Worm (Caenorhabditis elegans) whole organism, L4 larva: ENCODE results near the gene vab-3.

Experiments
- D1046.2 ChIP-seq: fragments of 200-800 bp; sonication (Bioruptor generic); IDR thresholded peaks from 2 replicates; pipeline ENCODE4 v1.3.6; 2022; ENCODE audit warnings: missing genetic modification characterization, missing compliant biosample characterization
- F10B5.3 ChIP-seq: sonication (generic microtip); optimal IDR thresholded peaks from 2 replicates; lab custom pipeline; 2016; ENCODE audit warnings: mild to moderate bottlenecking, missing genetic modification characterization, missing compliant biosample characterization
- T20F7.1 ChIP-seq: fragments of 200-800 bp; sonication (Bioruptor generic); optimal IDR thresholded peaks from 2 replicates; lab custom pipeline; 2018; ENCODE audit warnings: mild to moderate bottlenecking, missing genetic modification characterization, missing compliant biosample characterization
- T26A8.4 ChIP-seq: fragments of 200-800 bp; sonication (Bioruptor generic); IDR thresholded peaks from 2 replicates; pipeline ENCODE4 v1.3.6; 2022; ENCODE audit warnings: missing genetic modification characterization, missing compliant biosample characterization
- Y105C5A.15 ChIP-seq: fragments of 200-800 bp; sonication (Bioruptor generic); IDR thresholded peaks from 2 replicates; pipeline ENCODE4 v1.3.6; 2022; ENCODE audit warnings: missing genetic modification characterization, missing compliant biosample characterization
- Y48G9A.11 ChIP-seq: fragments of 200-800 bp; sonication (Bioruptor generic); IDR thresholded peaks from 2 replicates; pipeline ENCODE4 v1.3.6; 2022; ENCODE audit warnings: missing genetic modification reagents, missing genetic modification characterization, missing compliant biosample characterization
- Y75B8A.6 ChIP-seq: fragments of 200-800 bp; sonication (Bioruptor generic); IDR thresholded peaks from 2 replicates; pipeline ENCODE4 v1.3.6; 2022; ENCODE audit warnings: missing genetic modification reagents, missing genetic modification characterization, missing compliant biosample characterization
- ZK546.5 ChIP-seq, 2 experiments: sonication (generic microtip); optimal IDR thresholded peaks; 2 replicates each; lab custom pipeline; 2017; ENCODE audit warnings: missing biosample characterization in 2 of 2, missing genetic modification characterization in 2 of 2
- aha-1 ChIP-seq: fragments of 150-350 bp; peaks from one replicate; lab custom pipeline; 2014; ENCODE audit warnings: missing biosample characterization, missing genetic modification characterization
- aly-2 ChIP-seq: sonication (generic microtip); optimal IDR thresholded peaks from 2 replicates; lab custom pipeline; 2018; ENCODE audit warnings: missing biosample characterization, missing genetic modification characterization
- arid-1 ChIP-seq: fragments of 200-800 bp; sonication (Bioruptor generic); conservative IDR thresholded peaks from 2 replicates; pipeline ENCODE4 v1.3.6; 2022; ENCODE audit warnings: missing genetic modification reagents, missing genetic modification characterization, missing compliant biosample characterization
- attf-4 ChIP-seq: sonication (generic microtip); optimal IDR thresholded peaks from 3 replicates; lab custom pipeline; 2017; ENCODE audit warnings: missing biosample characterization, missing genetic modification characterization
- cey-2 ChIP-seq: sonication (generic microtip); optimal IDR thresholded peaks from 3 replicates; lab custom pipeline; 2017; ENCODE audit warnings: missing genetic modification characterization, mild to moderate bottlenecking, missing compliant biosample characterization, antibody characterized with exemption, borderline replicate concordance; ENCODE audit not compliant: insufficient read depth
- ctbp-1 ChIP-seq: fragments of 200-800 bp; sonication (Bioruptor generic); IDR thresholded peaks from 2 replicates; pipeline ENCODE4 v1.3.6; 2022; ENCODE audit warnings: missing genetic modification reagents, missing genetic modification characterization, missing compliant biosample characterization
- daf-16 ChIP-seq, 3 experiments: sonication (generic microtip); optimal IDR thresholded peaks; 2 replicates each; lab custom pipeline; 2016 to 2017; ENCODE audit warnings: missing genetic modification characterization in 3 of 3, missing genetic modification reagents in 3 of 3, mild to moderate bottlenecking in 2 of 3, missing compliant biosample characterization in 2 of 3, missing biosample characterization in 1 of 3, moderate library complexity in 1 of 3
- daf-19 ChIP-seq: fragments of 200-800 bp; sonication (Bioruptor generic); conservative IDR thresholded peaks from 2 replicates; pipeline ENCODE4 v1.3.6; 2022; ENCODE audit warnings: missing genetic modification characterization, missing compliant biosample characterization
- dmd-6 ChIP-seq: fragments of 200-800 bp; sonication (Bioruptor generic); IDR thresholded peaks from 2 replicates; pipeline ENCODE4 v1.3.6; 2022; ENCODE audit warnings: missing genetic modification reagents, missing genetic modification characterization, missing compliant biosample characterization
- dpl-1 ChIP-seq: fragments of 150-350 bp; optimal IDR thresholded peaks from 2 replicates; lab custom pipeline; 2014; ENCODE audit warnings: missing biosample characterization, missing genetic modification reagents, missing genetic modification characterization
- duxl-1 ChIP-seq: sonication (generic microtip); optimal IDR thresholded peaks from 2 replicates; lab custom pipeline; 2016; ENCODE audit warnings: mild to moderate bottlenecking, missing genetic modification characterization, moderate library complexity, missing compliant biosample characterization; ENCODE audit not compliant: poor library complexity
- dve-1 ChIP-seq: sonication (generic microtip); optimal IDR thresholded peaks from 2 replicates; lab custom pipeline; 2017; ENCODE audit warnings: antibody characterized with exemption, mild to moderate bottlenecking, missing genetic modification characterization, missing compliant biosample characterization; ENCODE audit not compliant: insufficient read depth
- egl-43 ChIP-seq: fragments of 200-800 bp; sonication (Bioruptor generic); IDR thresholded peaks from 2 replicates; pipeline ENCODE4 v1.3.6; 2022; ENCODE audit warnings: missing genetic modification reagents, missing genetic modification characterization, missing compliant biosample characterization
- fkh-10 ChIP-seq: fragments of 150-350 bp; optimal IDR thresholded peaks from 2 replicates; lab custom pipeline; 2014; ENCODE audit warnings: missing biosample characterization, missing genetic modification reagents, missing genetic modification characterization
- fos-1 ChIP-seq: fragments of 150-350 bp; optimal IDR thresholded peaks from 2 replicates; lab custom pipeline; 2014; ENCODE audit warnings: missing biosample characterization, missing genetic modification characterization
- hif-1 ChIP-seq, 2 experiments: sonication (generic microtip); optimal IDR thresholded peaks; 2 replicates each; lab custom pipeline; 2016 to 2017; ENCODE audit warnings: missing compliant biosample characterization in 2 of 2, missing genetic modification characterization in 2 of 2, missing genetic modification reagents in 2 of 2, missing genotype in 2 of 2, mild to moderate bottlenecking in 1 of 2
- hlh-11 ChIP-seq: fragments of 200-800 bp; sonication (Bioruptor generic); optimal IDR thresholded peaks from 2 replicates; lab custom pipeline; 2018; ENCODE audit warnings: mild to moderate bottlenecking, missing genetic modification characterization, missing compliant biosample characterization
- lim-7 ChIP-seq: fragments of 200-800 bp; sonication (Bioruptor generic); IDR thresholded peaks from 2 replicates; pipeline ENCODE4 v1.3.6; 2022; ENCODE audit warnings: missing genetic modification characterization, missing compliant biosample characterization
- lin-38 ChIP-seq: fragments of 200-800 bp; sonication (Bioruptor generic); IDR thresholded peaks from 2 replicates; pipeline ENCODE4 v1.3.6; 2022; ENCODE audit warnings: missing genetic modification reagents, missing genetic modification characterization, missing compliant biosample characterization
- lin-39 ChIP-seq: fragments of 150-350 bp; optimal IDR thresholded peaks from 2 replicates; lab custom pipeline; 2014; ENCODE audit warnings: missing biosample characterization, missing genetic modification reagents, missing genetic modification characterization
- lir-3 ChIP-seq: sonication (generic microtip); optimal IDR thresholded peaks from 2 replicates; lab custom pipeline; 2016; ENCODE audit warnings: mild to moderate bottlenecking, missing genetic modification characterization, missing compliant biosample characterization
- madf-5 ChIP-seq, 2 experiments: fragments of 200-800 bp; sonication (Bioruptor generic); IDR thresholded peaks; 2 replicates each; pipeline ENCODE4 v1.3.6; 2022; ENCODE audit warnings: missing compliant biosample characterization in 2 of 2, missing genetic modification characterization in 2 of 2
- mdl-1 ChIP-seq, 2 experiments: fragments of 150-350 bp in 1 of 2; sonication (generic microtip) in 1 of 2; optimal IDR thresholded peaks; 2 replicates each; lab custom pipeline; 2014 to 2017; ENCODE audit warnings: missing biosample characterization in 2 of 2, missing genetic modification characterization in 2 of 2
- mxl-2 ChIP-seq: fragments of 200-800 bp; sonication (Bioruptor generic); conservative IDR thresholded peaks from 2 replicates; pipeline ENCODE4 v1.3.6; 2022; ENCODE audit warnings: missing genetic modification reagents, missing genetic modification characterization, missing compliant biosample characterization
- mxl-3 ChIP-seq: fragments of 200-800 bp; sonication (Bioruptor generic); optimal IDR thresholded peaks from 2 replicates; lab custom pipeline; 2018; ENCODE audit warnings: mild to moderate bottlenecking, missing genetic modification characterization, missing compliant biosample characterization
- nhr-11 ChIP-seq: fragments of 150-350 bp; optimal IDR thresholded peaks from 2 replicates; lab custom pipeline; 2014; ENCODE audit warnings: missing biosample characterization, missing genetic modification characterization
- nhr-28 ChIP-seq: fragments of 150-350 bp; optimal IDR thresholded peaks from 2 replicates; lab custom pipeline; 2014; ENCODE audit warnings: missing biosample characterization, missing genetic modification characterization
- nhr-41 ChIP-seq: fragments of 200-800 bp; sonication (Bioruptor generic); IDR thresholded peaks from 2 replicates; pipeline ENCODE4 v1.3.6; 2022; ENCODE audit warnings: missing genetic modification reagents, missing genetic modification characterization, missing compliant biosample characterization
- nhr-42 ChIP-seq: fragments of 200-800 bp; sonication (Bioruptor generic); IDR thresholded peaks from 2 replicates; pipeline ENCODE4 v1.3.6; 2022; ENCODE audit warnings: missing genetic modification characterization, missing compliant biosample characterization
- pqm-1 ChIP-seq: sonication (generic microtip); optimal IDR thresholded peaks from 2 replicates; lab custom pipeline; 2017; ENCODE audit warnings: missing biosample characterization, missing genetic modification characterization
- rbr-2 ChIP-seq: sonication (generic microtip); optimal IDR thresholded peaks from 2 replicates; lab custom pipeline; 2016; ENCODE audit warnings: missing genotype, missing genetic modification characterization, missing compliant biosample characterization
- saeg-2 ChIP-seq: fragments of 200-800 bp; sonication (Bioruptor generic); IDR thresholded peaks from 2 replicates; pipeline ENCODE4 v1.3.6; 2022; ENCODE audit warnings: missing genetic modification reagents, missing genetic modification characterization, missing compliant biosample characterization
- sdz-12 ChIP-seq: fragments of 200-800 bp; sonication (Bioruptor generic); optimal IDR thresholded peaks from 2 replicates; lab custom pipeline; 2018; ENCODE audit warnings: mild to moderate bottlenecking, missing genetic modification characterization, missing compliant biosample characterization
- skn-1 ChIP-seq: fragments of 150-350 bp; optimal IDR thresholded peaks from 2 replicates; lab custom pipeline; 2014; ENCODE audit warnings: missing biosample characterization, missing genetic modification characterization
- spr-1 ChIP-seq: sonication (generic microtip); optimal IDR thresholded peaks from 2 replicates; lab custom pipeline; 2016; ENCODE audit warnings: mild to moderate bottlenecking, missing genetic modification characterization, missing compliant biosample characterization
- tra-1 ChIP-seq: fragments of 200-800 bp; sonication (Bioruptor generic); IDR thresholded peaks from 2 replicates; pipeline ENCODE4 v1.3.6; 2022; ENCODE audit warnings: missing genetic modification reagents, missing genetic modification characterization, missing compliant biosample characterization
- unc-130 ChIP-seq: sonication (generic microtip); optimal IDR thresholded peaks from 2 replicates; lab custom pipeline; 2016; ENCODE audit warnings: missing genetic modification reagents, missing genetic modification characterization, missing compliant biosample characterization
- unc-39 ChIP-seq: sonication (generic microtip); optimal IDR thresholded peaks from 2 replicates; lab custom pipeline; 2017; ENCODE audit warnings: missing biosample characterization, missing genetic modification characterization
- unc-62 ChIP-seq, 3 experiments: fragments of 150-350 bp in 1 of 3; sonication (generic microtip); optimal IDR thresholded peaks in 2 of 3; peaks in 1 of 3; 1 replicate in 1 of 3; 2 replicates in 2 of 3; lab custom pipeline; 2014 to 2017; ENCODE audit warnings: missing biosample characterization in 3 of 3, missing genetic modification characterization in 3 of 3, missing genetic modification reagents in 3 of 3, missing genotype in 1 of 3
- zfp-2 ChIP-seq: sonication (generic microtip); optimal IDR thresholded peaks from 2 replicates; lab custom pipeline; 2016; ENCODE audit warnings: mild to moderate bottlenecking, missing genetic modification characterization, missing compliant biosample characterization
- zip-11 ChIP-seq: fragments of 200-800 bp; sonication (Bioruptor generic); IDR thresholded peaks from 2 replicates; pipeline ENCODE4 v1.3.6; 2022; ENCODE audit warnings: missing genetic modification characterization, missing compliant biosample characterization
- zip-2 ChIP-seq: fragments of 150-350 bp; optimal IDR thresholded peaks from 2 replicates; lab custom pipeline; 2014; ENCODE audit warnings: missing biosample characterization, missing genetic modification characterization
- ztf-11 ChIP-seq: fragments of 150-350 bp; optimal IDR thresholded peaks from 2 replicates; lab custom pipeline; 2014; ENCODE audit warnings: missing biosample characterization, missing genetic modification characterization

The vab-3 gene

ce11 chrX:10524483-10524948, 24.8 kb downstream of the vab-3 start, which contains the start of the genes mboa-7 and git-1 (continued):
- no peak for TF ChIP-seq Y75B8A.6 (GFP tag; lab: Robert Waterston, UW)
- peak in 1 of 2 experiments; percentile 20 for TF ChIP-seq hif-1 (tag; optimal IDR thresholded peaks at IDR 0.05; lab: Kevin White, UChicago)
- TF ChIP-seq T26A8.4 (GFP tag; lab: Robert Waterston, UW) = peak; percentile 27; the same call in 1 of the 2 replicates
- no peak for TF ChIP-seq Y105C5A.15 (GFP tag; lab: Robert Waterston, UW)
- TF ChIP-seq unc-39 (tag; lab: Kevin White, UChicago) = no peak
- TF ChIP-seq hlh-11 (tag; lab: Kevin White, UChicago) = peak; percentile 77
- TF ChIP-seq spr-1 = no peak
- peak; percentile 86 for TF ChIP-seq mxl-3 (GFP tag; lab: Kevin White, UChicago)
- TF ChIP-seq dmd-6 (GFP tag; lab: Robert Waterston, UW) = peak; percentile 45
- TF ChIP-seq skn-1 (tag; lab: Kevin White, UChicago) = no peak
- TF ChIP-seq F10B5.3 (tag; lab: Kevin White, UChicago) = no peak
- no peak for TF ChIP-seq daf-16 (GFP tag; optimal IDR thresholded peaks at IDR 0.05; lab: Kevin White, UChicago)
- TF ChIP-seq daf-16 (tag; optimal IDR thresholded peaks at IDR 0.05; lab: Kevin White, UChicago) = peak; percentile 38
- TF ChIP-seq nhr-28 (tag; lab: Kevin White, UChicago) = peak; percentile 72
- TF ChIP-seq nhr-41 (GFP tag; lab: Robert Waterston, UW) = no peak
- TF ChIP-seq cey-2 (tag; lab: Kevin White, UChicago) = no peak
- TF ChIP-seq rbr-2 (tag; lab: Kevin White, UChicago) = peak; percentile 58
- TF ChIP-seq madf-5 (GFP tag; IDR thresholded peaks at IDR 0.05; lab: Robert Waterston, UW) = no peak
- no peak for TF ChIP-seq daf-19
- TF ChIP-seq ztf-11 (tag; lab: Kevin White, UChicago) = no peak
- TF ChIP-seq tra-1 (GFP tag; lab: Robert Waterston, UW) = 0 out of 2 replicates have a peak, but pooled peaks have one; percentile 32
- TF ChIP-seq lin-39 (tag; lab: Kevin White, UChicago) = no peak
- peak; percentile 9 for TF ChIP-seq nhr-11 (tag; lab: Kevin White, UChicago)
- peak; percentile 95 for TF ChIP-seq aha-1 (tag; lab: Kevin White, UChicago)
- no peak for TF ChIP-seq lir-3 (tag; lab: Kevin White, UChicago)
- TF ChIP-seq T20F7.1 (GFP tag; lab: Kevin White, UChicago) = no peak
- TF ChIP-seq fkh-10 (GFP tag; lab: Kevin White, UChicago) = no peak
- no peak for TF ChIP-seq lim-7 (GFP tag; lab: Robert Waterston, UW)
- no peak for TF ChIP-seq arid-1
- no peak for TF ChIP-seq unc-130
- TF ChIP-seq sdz-12 (GFP tag; lab: Kevin White, UChicago) = no peak
- no peak for TF ChIP-seq D1046.2 (GFP tag; lab: Robert Waterston, UW)
- TF ChIP-seq zip-11 (GFP tag; lab: Robert Waterston, UW) = no peak
- TF ChIP-seq egl-43 (GFP tag; lab: Robert Waterston, UW) = no peak
- TF ChIP-seq saeg-2 (GFP tag; lab: Robert Waterston, UW) = no peak
- no peak for TF ChIP-seq mxl-2 (GFP tag; lab: Robert Waterston, UW)
- TF ChIP-seq dve-1 (tag; lab: Kevin White, UChicago) = no peak
- TF ChIP-seq dpl-1 (GFP tag; lab: Kevin White, UChicago) = peak; percentile 51
- TF ChIP-seq pqm-1 (tag; lab: Kevin White, UChicago) = no peak
- no peak for TF ChIP-seq fos-1 (tag; lab: Kevin White, UChicago)
- no peak; the same call in 1 of the 2 replicates for TF ChIP-seq lin-38
- TF ChIP-seq duxl-1 (tag; lab: Kevin White, UChicago) = no peak
- no peak for TF ChIP-seq unc-62 (GFP tag; optimal IDR thresholded peaks at IDR 0.05 in 1 of 2; lab: Kevin White, UChicago)
- TF ChIP-seq unc-62 (tag; optimal IDR thresholded peaks at IDR 0.05; lab: Kevin White, UChicago) = no peak
- no peak for TF ChIP-seq ZK546.5 (tag; optimal IDR thresholded peaks at IDR 0.05; lab: Kevin White, UChicago)
- peak in 1 of 2 experiments; percentile 53 for TF ChIP-seq mdl-1 (tag; optimal IDR thresholded peaks at IDR 0.05; lab: Kevin White, UChicago)
- TF ChIP-seq ctbp-1 = no peak
- TF ChIP-seq zfp-2 (tag; lab: Kevin White, UChicago) = no peak
- no peak for TF ChIP-seq aly-2
- TF ChIP-seq attf-4 = no peak
- TF ChIP-seq nhr-42 (GFP tag; lab: Robert Waterston, UW) = 0 out of 2 replicates have a peak, but pooled peaks have one; percentile 32
- TF ChIP-seq zip-2 (tag; lab: Kevin White, UChicago) = no peak
- TF ChIP-seq Y48G9A.11 (GFP tag; lab: Robert Waterston, UW) = no peak
